Worm (Caenorhabditis elegans) whole organism, L4 larva: ENCODE measurements around the gene T06C10.3.

Experiments
- F44E2.7 ChIP-seq: fragments of 200-800 bp; sonication (Bioruptor generic); IDR thresholded peaks from 2 replicates; pipeline ENCODE4 v2.1.2; 2022; ENCODE audit warnings: missing genetic modification characterization, missing compliant biosample characterization
- R02D3.7 ChIP-seq: fragments of 150-350 bp; sonication (generic microtip); optimal IDR thresholded peaks from 3 replicates; lab custom pipeline; 2014; ENCODE audit warnings: missing biosample characterization, missing genetic modification characterization
- ceh-82 ChIP-seq: sonication (generic microtip); optimal IDR thresholded peaks from 2 replicates; lab custom pipeline; 2017; ENCODE audit warnings: missing biosample characterization, missing genetic modification characterization
- dpl-1 ChIP-seq: fragments of 150-350 bp; optimal IDR thresholded peaks from 2 replicates; lab custom pipeline; 2014; ENCODE audit warnings: missing biosample characterization, missing genetic modification reagents, missing genetic modification characterization

DNA sequence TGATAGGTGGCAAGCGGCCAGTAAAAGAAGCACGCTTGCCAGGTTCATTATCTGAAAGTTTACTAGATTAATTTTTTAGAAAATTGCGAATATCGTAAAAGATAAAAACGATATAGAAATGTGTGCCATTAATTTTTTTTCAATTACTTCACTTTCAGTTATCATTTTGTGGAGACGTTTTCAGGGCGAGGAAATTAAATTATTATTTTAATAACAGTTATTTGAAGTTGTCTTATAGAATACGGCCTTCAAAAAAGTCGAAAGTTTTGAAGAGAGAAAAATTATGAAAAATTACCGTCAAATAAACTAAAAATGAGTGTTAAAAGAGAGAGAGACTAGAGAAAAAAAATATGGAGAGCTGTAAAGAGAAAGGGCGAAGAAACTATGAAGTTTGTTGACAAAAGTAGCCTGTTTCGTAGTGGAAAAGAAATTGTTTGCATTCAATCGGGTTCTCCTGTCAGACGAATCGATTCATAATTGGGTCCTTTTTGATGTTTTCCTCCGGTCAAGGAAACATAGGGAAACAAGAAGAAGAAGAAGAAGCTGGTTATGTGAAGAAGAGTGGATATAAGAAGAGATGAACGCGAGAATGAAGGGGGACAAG, 35.8 kb upstream of the T06C10.3 start, which contains the start of gene erp-44.2:
- TF ChIP-seq dpl-1 (GFP tag; lab: Kevin White, UChicago) (no peak), ceh-82 (tag; lab: Kevin White, UChicago) (no peak), F44E2.7 (GFP tag; lab: Robert Waterston, UW) (no peak), R02D3.7 (no peak)
